Fruit fly (Drosophila melanogaster) whole organism, embryonic: Measurements from ENCODE around the gene CG34039.

Source experiments
- BEAF-32 ChIP-seq: fragments of 200-800 bp; sonication (Bioruptor generic); optimal IDR thresholded peaks from 3 replicates; lab custom pipeline; 2017; ENCODE audit warnings: missing biosample characterization, missing genetic modification characterization, mild to moderate bottlenecking, moderate library complexity, missing genetic modification reagents
- Bteb2 ChIP-seq: fragments of 200-800 bp; sonication (Bioruptor generic); optimal IDR thresholded peaks from 2 replicates; lab custom pipeline; 2016; ENCODE audit warnings: missing biosample characterization, missing genetic modification characterization
- CG10267 ChIP-seq: fragments of 200-800 bp; sonication (Bioruptor generic); optimal IDR thresholded peaks from 2 replicates; lab custom pipeline; 2018; ENCODE audit warnings: missing biosample characterization, mild to moderate bottlenecking, missing genetic modification characterization, moderate library complexity
- CG11247 ChIP-seq: fragments of 200-800 bp; sonication (Bioruptor generic); IDR thresholded peaks from 2 replicates; pipeline ENCODE4 v1.3.6; 2022; ENCODE audit warnings: missing biosample characterization, missing genetic modification characterization
- CG11695 ChIP-seq: fragments of 200-800 bp; sonication (Bioruptor generic); IDR thresholded peaks from 3 replicates; pipeline ENCODE4 v1.3.6; 2022; ENCODE audit warnings: missing biosample characterization, missing genetic modification characterization
- CG15011 ChIP-seq: fragments of 200-800 bp; sonication (Bioruptor generic); optimal IDR thresholded peaks from 3 replicates; lab custom pipeline; 2018; ENCODE audit warnings: missing biosample characterization, mild to moderate bottlenecking, missing genetic modification characterization
- CG32532 ChIP-seq: fragments of 200-800 bp; sonication (Bioruptor generic); IDR thresholded peaks from 2 replicates; pipeline ENCODE4 v1.3.6; 2022; ENCODE audit warnings: missing biosample characterization, missing genetic modification characterization
- CG33557 ChIP-seq: fragments of 200-800 bp; sonication (Bioruptor generic); optimal IDR thresholded peaks from 2 replicates; lab custom pipeline; 2019; ENCODE audit warnings: missing biosample characterization, mild to moderate bottlenecking, missing genetic modification characterization, moderate library complexity
- CG4360 ChIP-seq: fragments of 200-800 bp; sonication (Bioruptor generic); IDR thresholded peaks from 2 replicates; pipeline ENCODE4 v1.3.6; 2022; ENCODE audit warnings: missing biosample characterization, missing genetic modification characterization
- CG6272 ChIP-seq: fragments of 200-800 bp; sonication (Bioruptor generic); IDR thresholded peaks from 2 replicates; pipeline ENCODE4 v1.3.6; 2022; ENCODE audit warnings: missing biosample characterization, missing genetic modification characterization
- CG6683 ChIP-seq: fragments of 200-800 bp; sonication (Bioruptor generic); optimal IDR thresholded peaks from 2 replicates; lab custom pipeline; 2017; ENCODE audit warnings: missing biosample characterization, mild to moderate bottlenecking, missing genetic modification characterization, missing genetic modification reagents
- CG7271 ChIP-seq: fragments of 200-800 bp; sonication (Bioruptor generic); optimal IDR thresholded peaks from 2 replicates; lab custom pipeline; 2018; ENCODE audit warnings: missing biosample characterization, mild to moderate bottlenecking, missing genetic modification characterization, moderate library complexity
- CG8089 ChIP-seq: fragments of 200-800 bp; sonication (Bioruptor generic); optimal IDR thresholded peaks from 3 replicates; lab custom pipeline; 2016; ENCODE audit warnings: missing biosample characterization, missing genetic modification characterization
- CG9215 ChIP-seq: fragments of 200-800 bp; sonication (Bioruptor generic); IDR thresholded peaks from 2 replicates; pipeline ENCODE4 v1.3.6; 2022; ENCODE audit warnings: missing biosample characterization, missing genetic modification characterization
- CG9817 ChIP-seq: fragments of 200-800 bp; sonication (Bioruptor generic); optimal IDR thresholded peaks from 2 replicates; lab custom pipeline; 2018; ENCODE audit warnings: missing biosample characterization, mild to moderate bottlenecking, missing genetic modification characterization, moderate library complexity
- E2f2 ChIP-seq: fragments of 200-800 bp; sonication (Bioruptor generic); IDR thresholded peaks from 2 replicates; pipeline ENCODE4 v1.3.6; 2022; ENCODE audit warnings: missing biosample characterization, missing genetic modification characterization
- Fer2 ChIP-seq: fragments of 200-800 bp; sonication (Bioruptor generic); optimal IDR thresholded peaks from 2 replicates; lab custom pipeline; 2018; ENCODE audit warnings: missing biosample characterization, mild to moderate bottlenecking, missing genetic modification characterization, moderate library complexity
- Fer3 ChIP-seq: fragments of 200-800 bp; sonication (Bioruptor generic); optimal IDR thresholded peaks from 2 replicates; lab custom pipeline; 2018; ENCODE audit warnings: missing biosample characterization, mild to moderate bottlenecking, missing genetic modification characterization, moderate library complexity
- Gsc ChIP-seq: fragments of 200-800 bp; sonication (Bioruptor generic); IDR thresholded peaks from 2 replicates; pipeline ENCODE4 v1.3.6; 2022; ENCODE audit warnings: missing biosample characterization, missing genetic modification characterization
- Hmx ChIP-seq: fragments of 200-800 bp; sonication (Bioruptor generic); optimal IDR thresholded peaks from 2 replicates; lab custom pipeline; 2016; ENCODE audit warnings: missing biosample characterization, missing genetic modification characterization
- Hr39 ChIP-seq: fragments of >200 bp; optimal IDR thresholded peaks from 2 replicates; lab custom pipeline; 2017
- MBD-R2 ChIP-seq: fragments of 200-800 bp; sonication (Bioruptor generic); IDR thresholded peaks from 2 replicates; pipeline ENCODE4 v1.3.6; 2022; ENCODE audit warnings: missing biosample characterization, missing genetic modification characterization
- NFAT ChIP-seq: fragments of 200-800 bp; sonication (Bioruptor generic); IDR thresholded peaks from 2 replicates; pipeline ENCODE4 v1.3.6; 2022; ENCODE audit warnings: missing biosample characterization, missing genetic modification characterization
- NfI ChIP-seq: fragments of 200-800 bp; sonication (Bioruptor generic); optimal IDR thresholded peaks from 3 replicates; lab custom pipeline; 2018; ENCODE audit warnings: missing biosample characterization, mild to moderate bottlenecking, missing genetic modification characterization, moderate library complexity
- Oli ChIP-seq: fragments of 200-800 bp; sonication (Bioruptor generic); optimal IDR thresholded peaks from 2 replicates; lab custom pipeline; 2018; ENCODE audit warnings: missing biosample characterization, mild to moderate bottlenecking, missing genetic modification characterization, moderate library complexity
- PHDP ChIP-seq: fragments of 200-800 bp; sonication (Bioruptor generic); optimal IDR thresholded peaks from 3 replicates; lab custom pipeline; 2018; ENCODE audit warnings: missing biosample characterization, mild to moderate bottlenecking, missing genetic modification characterization, moderate library complexity
- Poxn ChIP-seq: fragments of 200-800 bp; sonication (Bioruptor generic); IDR thresholded peaks from 2 replicates; pipeline ENCODE4 v1.3.6; 2022; ENCODE audit warnings: missing biosample characterization, missing genetic modification characterization
- Rx ChIP-seq: fragments of 200-800 bp; sonication (Bioruptor generic); IDR thresholded peaks from 2 replicates; pipeline ENCODE4 v1.3.6; 2022; ENCODE audit warnings: missing biosample characterization, missing genetic modification characterization
- YL-1 ChIP-seq: fragments of 200-800 bp; sonication (Bioruptor generic); optimal IDR thresholded peaks from 3 replicates; lab custom pipeline; 2017; ENCODE audit warnings: missing biosample characterization, mild to moderate bottlenecking, missing genetic modification characterization
- chif ChIP-seq, 2 experiments: fragments of 200-800 bp; sonication (Bioruptor generic); optimal IDR thresholded peaks; 3 replicates each; lab custom pipeline; 2016; ENCODE audit warnings: missing biosample characterization in 2 of 2, missing genetic modification characterization in 2 of 2
- croc ChIP-seq: fragments of 200-800 bp; sonication (Bioruptor generic); conservative IDR thresholded peaks from 3 replicates; pipeline ENCODE4 v1.3.6; 2022; ENCODE audit warnings: missing biosample characterization, missing genetic modification characterization
- dan ChIP-seq: fragments of 200-800 bp; sonication (Bioruptor generic); IDR thresholded peaks from 2 replicates; pipeline ENCODE4 v1.3.6; 2022; ENCODE audit warnings: missing biosample characterization, missing genetic modification characterization
- disco-r ChIP-seq: fragments of 200-800 bp; sonication (Bioruptor generic); optimal IDR thresholded peaks from 2 replicates; lab custom pipeline; 2016; ENCODE audit warnings: missing biosample characterization, missing genetic modification characterization
- ems ChIP-seq: fragments of 200-800 bp; sonication (Bioruptor generic); optimal IDR thresholded peaks from 3 replicates; lab custom pipeline; 2016; ENCODE audit warnings: missing biosample characterization, missing genetic modification characterization
- eve ChIP-seq, 2 experiments: fragments of >200 bp; optimal IDR thresholded peaks; 2 replicates each; lab custom pipeline; 2017; ENCODE audit warnings: missing biosample characterization in 2 of 2, missing genetic modification characterization in 2 of 2
- ewg ChIP-seq: fragments of 200-800 bp; sonication (Bioruptor generic); optimal IDR thresholded peaks from 3 replicates; lab custom pipeline; 2017; ENCODE audit warnings: mild to moderate bottlenecking, missing biosample characterization, missing genetic modification reagents, missing genetic modification characterization
- hkb ChIP-seq, 2 experiments: fragments of 200-800 bp in 1 of 2; fragments of >200 bp in 1 of 2; sonication (Bioruptor generic) in 1 of 2; IDR thresholded peaks in 1 of 2; optimal IDR thresholded peaks in 1 of 2; 2 replicates each; pipeline versions ENCODE4 v1.3.6 to Lab custom; 2017 to 2022; ENCODE audit warnings: missing biosample characterization in 1 of 2, missing genetic modification characterization in 1 of 2
- ken ChIP-seq: fragments of 200-800 bp; sonication (Bioruptor generic); IDR thresholded peaks from 3 replicates; pipeline ENCODE4 v1.3.6; 2022; ENCODE audit warnings: missing biosample characterization, missing genetic modification characterization
- lov ChIP-seq, 2 experiments: fragments of 200-800 bp in 1 of 2; fragments of >200 bp in 1 of 2; sonication (Bioruptor generic) in 1 of 2; IDR thresholded peaks in 1 of 2; optimal IDR thresholded peaks in 1 of 2; 2 replicates in 1 of 2; 3 replicates in 1 of 2; pipeline versions ENCODE4 v1.3.6 to Lab custom; 2017 to 2022; ENCODE audit warnings: missing biosample characterization in 1 of 2, missing genetic modification characterization in 1 of 2
- maf-S ChIP-seq: fragments of 200-800 bp; sonication (Bioruptor generic); optimal IDR thresholded peaks from 2 replicates; lab custom pipeline; 2016; ENCODE audit warnings: missing biosample characterization, missing genetic modification characterization
- org-1 ChIP-seq: fragments of 200-800 bp; sonication (Bioruptor generic); optimal IDR thresholded peaks from 2 replicates; lab custom pipeline; 2017; ENCODE audit warnings: missing biosample characterization, missing genetic modification characterization
- pfk ChIP-seq: fragments of 200-800 bp; sonication (Bioruptor generic); optimal IDR thresholded peaks from 2 replicates; lab custom pipeline; 2018; ENCODE audit warnings: missing biosample characterization, mild to moderate bottlenecking, missing genetic modification characterization, moderate library complexity
- prd ChIP-seq, 3 experiments: fragments of >200 bp in 2 of 3; fragments of 200-800 bp in 1 of 3; sonication (Bioruptor generic) in 1 of 3; optimal IDR thresholded peaks in 2 of 3; IDR thresholded peaks in 1 of 3; 2 replicates in 2 of 3; 3 replicates in 1 of 3; pipeline versions ENCODE4 v1.3.6 to Lab custom; 2017 to 2022; ENCODE audit warnings: missing biosample characterization in 1 of 3, missing genetic modification characterization in 1 of 3
- run ChIP-seq: fragments of 200-800 bp; sonication (Bioruptor generic); optimal IDR thresholded peaks from 3 replicates; lab custom pipeline; 2018; ENCODE audit warnings: missing biosample characterization, mild to moderate bottlenecking, missing genetic modification characterization
- seq ChIP-seq: fragments of 200-800 bp; sonication (Bioruptor generic); IDR thresholded peaks from 2 replicates; pipeline ENCODE4 v1.3.6; 2022; ENCODE audit warnings: missing biosample characterization, missing genetic modification characterization
- slou ChIP-seq: fragments of 200-800 bp; sonication (Bioruptor generic); optimal IDR thresholded peaks from 3 replicates; lab custom pipeline; 2016; ENCODE audit warnings: missing biosample characterization, missing genetic modification characterization
- slp2 ChIP-seq: fragments of 200-800 bp; sonication (Bioruptor generic); optimal IDR thresholded peaks from 2 replicates; lab custom pipeline; 2016; ENCODE audit warnings: missing biosample characterization, missing genetic modification characterization
- tio ChIP-seq: fragments of 200-800 bp; sonication (Bioruptor generic); optimal IDR thresholded peaks from 2 replicates; lab custom pipeline; 2017; ENCODE audit warnings: missing biosample characterization, missing genetic modification characterization, inconsistent platforms
- trh ChIP-seq: fragments of 200-800 bp; sonication (Bioruptor generic); optimal IDR thresholded peaks from 2 replicates; lab custom pipeline; 2016; ENCODE audit warnings: missing biosample characterization, missing genetic modification characterization
- zen ChIP-seq: fragments of 200-800 bp; sonication (Bioruptor generic); optimal IDR thresholded peaks from 3 replicates; lab custom pipeline; 2018; ENCODE audit warnings: missing biosample characterization, mild to moderate bottlenecking, missing genetic modification characterization, moderate library complexity
- zfh2 ChIP-seq: fragments of 200-800 bp; sonication (Bioruptor generic); optimal IDR thresholded peaks from 2 replicates; lab custom pipeline; 2016; ENCODE audit warnings: missing biosample characterization, missing genetic modification characterization

CG34039 gene

DNA sequence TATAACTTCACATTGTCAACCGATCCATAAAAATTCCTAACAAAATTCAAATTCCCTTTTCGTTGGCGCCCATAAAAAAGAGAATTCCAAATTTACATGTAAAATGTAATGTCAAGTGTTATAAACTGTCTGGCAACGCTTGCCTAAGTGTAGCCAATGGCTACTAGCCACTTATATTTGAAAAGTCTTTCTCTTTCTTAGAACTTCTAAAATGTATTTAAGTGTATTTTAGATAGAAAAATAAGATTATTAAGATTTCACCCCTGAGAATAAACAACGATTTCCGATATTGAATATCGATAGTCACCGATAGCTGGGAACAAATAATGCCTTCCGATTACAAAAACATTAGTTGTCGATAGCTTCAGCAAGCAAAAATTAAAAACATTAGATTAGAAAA lies at the start of gene CG34039 (continued):
- peak; percentile 88 for TF ChIP-seq BEAF-32
- no peak for TF ChIP-seq Hmx (GFP tag; lab: Kevin White, UChicago)
- no peak for TF ChIP-seq PHDP (tag; lab: Kevin White, UChicago)
- TF ChIP-seq CG33557 (GFP tag; lab: Kevin White, UChicago) = no peak
- peak; percentile 28 for TF ChIP-seq zen (tag; lab: Kevin White, UChicago)
- peak; percentile 67 for TF ChIP-seq CG10267 (tag; lab: Kevin White, UChicago)
- no peak for TF ChIP-seq run (tag; lab: Kevin White, UChicago)
- TF ChIP-seq CG6272 (GFP tag; lab: Robert Waterston, UW) = no peak
- no peak for TF ChIP-seq NFAT (GFP tag; lab: Robert Waterston, UW)
- no peak for TF ChIP-seq CG32532 (GFP tag; lab: Robert Waterston, UW)
- TF ChIP-seq ewg (GFP tag; lab: Kevin White, UChicago) = no peak
- TF ChIP-seq ken = no peak
- no peak for TF ChIP-seq maf-S (GFP tag; lab: Kevin White, UChicago)
- 0 out of 2 replicates have a peak, but pooled peaks have one; percentile 19 for TF ChIP-seq CG4360 (GFP tag; lab: Robert Waterston, UW)
- no peak for TF ChIP-seq ems (GFP tag; lab: Kevin White, UChicago)
- TF ChIP-seq trh (GFP tag; lab: Kevin White, UChicago) = no peak
- TF ChIP-seq Gsc = no peak
- TF ChIP-seq Poxn (GFP tag; lab: Robert Waterston, UW) = no peak
- TF ChIP-seq Fer3 = no peak
- no peak for TF ChIP-seq slp2 (GFP tag; lab: Kevin White, UChicago)
- no peak for TF ChIP-seq CG8089
- TF ChIP-seq eve (GFP tag; optimal IDR thresholded peaks at IDR 0.05; lab: Kevin White, UChicago) = peak in 1 of 2 experiments; percentile 79
- TF ChIP-seq tio = no peak
- TF ChIP-seq CG7271 (tag; lab: Kevin White, UChicago) = no peak
- TF ChIP-seq hkb (optimal IDR thresholded peaks at IDR 0.05; lab: Kevin White, UChicago) = no peak
- TF ChIP-seq hkb (GFP tag; IDR thresholded peaks at IDR 0.05; lab: Robert Waterston, UW) = no peak
- TF ChIP-seq Hr39 (lab: Kevin White, UChicago) = no peak
- TF ChIP-seq E2f2 = peak; percentile 97
- TF ChIP-seq MBD-R2 = peak; percentile 63
- TF ChIP-seq NfI (GFP tag; lab: Kevin White, UChicago) = no peak
- no peak for TF ChIP-seq CG15011 (GFP tag; lab: Kevin White, UChicago)
- TF ChIP-seq Rx (GFP tag; lab: Robert Waterston, UW) = no peak
- no peak for TF ChIP-seq lov (optimal IDR thresholded peaks at IDR 0.05; lab: Kevin White, UChicago)
- no peak for TF ChIP-seq lov (GFP tag; IDR thresholded peaks at IDR 0.05; lab: Robert Waterston, UW)
- no peak for TF ChIP-seq chif (GFP tag; optimal IDR thresholded peaks at IDR 0.05; lab: Kevin White, UChicago)
- TF ChIP-seq croc = no peak
- TF ChIP-seq org-1 (GFP tag; lab: Kevin White, UChicago) = no peak
- no peak for TF ChIP-seq CG6683 (GFP tag; lab: Kevin White, UChicago)
- no peak for TF ChIP-seq Fer2 (tag; lab: Kevin White, UChicago)
- TF ChIP-seq seq (GFP tag; lab: Robert Waterston, UW) = no peak
- TF ChIP-seq CG11247 (GFP tag; lab: Robert Waterston, UW) = no peak
- TF ChIP-seq CG11695 (GFP tag; lab: Robert Waterston, UW) = no peak
- TF ChIP-seq slou (GFP tag; lab: Kevin White, UChicago) = no peak
- no peak for TF ChIP-seq CG9215 (GFP tag; lab: Robert Waterston, UW)
- no peak for TF ChIP-seq Oli (tag; lab: Kevin White, UChicago)
- no peak for TF ChIP-seq disco-r (GFP tag; lab: Kevin White, UChicago)
- TF ChIP-seq zfh2 (GFP tag; lab: Kevin White, UChicago) = no peak
- no peak for TF ChIP-seq dan (GFP tag; lab: Robert Waterston, UW)
- TF ChIP-seq Bteb2 (GFP tag; lab: Kevin White, UChicago) = no peak
- no peak for TF ChIP-seq prd (optimal IDR thresholded peaks at IDR 0.05; lab: Kevin White, UChicago)
- no peak for TF ChIP-seq prd (GFP tag; IDR thresholded peaks at IDR 0.05; lab: Robert Waterston, UW)
- no peak for TF ChIP-seq pfk
- TF ChIP-seq YL-1 (GFP tag; lab: Kevin White, UChicago) = peak; percentile 11
- no peak for TF ChIP-seq CG9817 (tag; lab: Kevin White, UChicago)
